Worm (Caenorhabditis elegans) whole organism, late embryonic: ENCODE results near the gene Y39F10A.1.

ENCODE experiments used
- C08G9.2 ChIP-seq: sonication (generic microtip); optimal IDR thresholded peaks from 2 replicates; lab custom pipeline; 2016; ENCODE audit warnings: mild to moderate bottlenecking, missing genetic modification characterization, moderate library complexity, missing compliant biosample characterization
- C38D4.7 ChIP-seq: fragments of 200-800 bp; sonication (Bioruptor generic); optimal IDR thresholded peaks from 2 replicates; lab custom pipeline; 2018; ENCODE audit warnings: mild to moderate bottlenecking, missing genetic modification characterization, moderate library complexity, missing compliant biosample characterization
- K02D7.2 ChIP-seq: sonication (generic microtip); optimal IDR thresholded peaks from 2 replicates; lab custom pipeline; 2017; ENCODE audit warnings: mild to moderate bottlenecking, missing genetic modification characterization, missing compliant biosample characterization
- Y22D7AL.16 ChIP-seq: sonication (generic microtip); optimal IDR thresholded peaks from 2 replicates; lab custom pipeline; 2016; ENCODE audit warnings: missing genetic modification characterization, missing compliant biosample characterization
- ceh-18 ChIP-seq: sonication (generic microtip); optimal IDR thresholded peaks from 2 replicates; lab custom pipeline; 2016; ENCODE audit warnings: missing genetic modification characterization, missing compliant biosample characterization
- ceh-19 ChIP-seq: fragments of 200-800 bp; sonication (Bioruptor generic); optimal IDR thresholded peaks from 2 replicates; lab custom pipeline; 2018; ENCODE audit warnings: mild to moderate bottlenecking, missing genetic modification characterization, missing compliant biosample characterization
- ceh-2 ChIP-seq: sonication (generic microtip); optimal IDR thresholded peaks from 2 replicates; lab custom pipeline; 2016; ENCODE audit warnings: missing genotype, missing genetic modification characterization, missing compliant biosample characterization
- ceh-24 ChIP-seq: sonication (generic microtip); optimal IDR thresholded peaks from 2 replicates; lab custom pipeline; 2016; ENCODE audit warnings: mild to moderate bottlenecking, missing genetic modification characterization, missing compliant biosample characterization
- ceh-34 ChIP-seq: sonication (generic microtip); optimal IDR thresholded peaks from 2 replicates; lab custom pipeline; 2016; ENCODE audit warnings: mild to moderate bottlenecking, missing genetic modification characterization, missing compliant biosample characterization
- ceh-45 ChIP-seq: fragments of 200-800 bp; sonication (Bioruptor generic); IDR thresholded peaks from 2 replicates; pipeline ENCODE4 v1.3.6; 2022; ENCODE audit warnings: missing genetic modification reagents, missing genetic modification characterization, missing compliant biosample characterization
- ceh-48 ChIP-seq: sonication (generic microtip); optimal IDR thresholded peaks from 2 replicates; lab custom pipeline; 2016; ENCODE audit warnings: missing genetic modification characterization, inconsistent platforms, missing compliant biosample characterization
- ceh-6 ChIP-seq: fragments of 200-800 bp; sonication (Bioruptor generic); optimal IDR thresholded peaks from 2 replicates; lab custom pipeline; 2018; ENCODE audit warnings: mild to moderate bottlenecking, missing genetic modification characterization, missing compliant biosample characterization
- ceh-9 ChIP-seq: sonication (generic microtip); optimal IDR thresholded peaks from 2 replicates; lab custom pipeline; 2016; ENCODE audit warnings: mild to moderate bottlenecking, missing genetic modification characterization, inconsistent platforms, missing compliant biosample characterization
- dve-1 ChIP-seq: sonication (generic microtip); optimal IDR thresholded peaks from 2 replicates; lab custom pipeline; 2017; ENCODE audit warnings: antibody characterized with exemption, mild to moderate bottlenecking, missing genetic modification characterization, missing compliant biosample characterization
- elt-2 ChIP-seq: sonication (generic microtip); optimal IDR thresholded peaks from 2 replicates; lab custom pipeline; 2016; ENCODE audit warnings: missing genetic modification reagents, missing genetic modification characterization, missing compliant biosample characterization
- elt-4 ChIP-seq: sonication (generic microtip); optimal IDR thresholded peaks from 2 replicates; lab custom pipeline; 2016; ENCODE audit warnings: missing genetic modification characterization, missing compliant biosample characterization
- ets-4 ChIP-seq: sonication (generic microtip); optimal IDR thresholded peaks from 2 replicates; lab custom pipeline; 2016; ENCODE audit warnings: missing genetic modification characterization, missing compliant biosample characterization
- fkh-10 ChIP-seq: fragments of 150-350 bp; optimal IDR thresholded peaks from 2 replicates; lab custom pipeline; 2014; ENCODE audit warnings: missing biosample characterization, missing genetic modification reagents, missing genetic modification characterization
- gmeb-2 ChIP-seq: sonication (generic microtip); optimal IDR thresholded peaks from 2 replicates; lab custom pipeline; 2016; ENCODE audit warnings: missing genetic modification characterization, inconsistent platforms, missing compliant biosample characterization
- hlh-13 ChIP-seq: fragments of 200-800 bp; sonication (Bioruptor generic); optimal IDR thresholded peaks from 2 replicates; lab custom pipeline; 2018; ENCODE audit warnings: mild to moderate bottlenecking, missing genetic modification characterization, missing compliant biosample characterization
- hlh-15 ChIP-seq: sonication (generic microtip); optimal IDR thresholded peaks from 2 replicates; lab custom pipeline; 2016; ENCODE audit warnings: missing genetic modification characterization, missing compliant biosample characterization
- hlh-8 ChIP-seq: sonication (generic microtip); optimal IDR thresholded peaks from 2 replicates; lab custom pipeline; 2016; ENCODE audit warnings: missing genotype, missing genetic modification characterization, missing compliant biosample characterization
- lin-11 ChIP-seq: fragments of 200-800 bp; sonication (Bioruptor generic); optimal IDR thresholded peaks from 2 replicates; lab custom pipeline; 2018; ENCODE audit warnings: mild to moderate bottlenecking, missing genetic modification characterization, missing compliant biosample characterization
- madf-2 ChIP-seq: sonication (generic microtip); optimal IDR thresholded peaks from 2 replicates; lab custom pipeline; 2017; ENCODE audit warnings: missing genetic modification characterization, missing compliant biosample characterization
- mec-3 ChIP-seq: sonication (generic microtip); optimal IDR thresholded peaks from 2 replicates; lab custom pipeline; 2016; ENCODE audit warnings: borderline replicate concordance, missing genetic modification characterization, missing compliant biosample characterization
- npax-4 ChIP-seq: sonication (generic microtip); optimal IDR thresholded peaks from 2 replicates; lab custom pipeline; 2016; ENCODE audit warnings: missing genetic modification characterization, missing compliant biosample characterization
- odd-2 ChIP-seq: sonication (generic microtip); optimal IDR thresholded peaks from 2 replicates; lab custom pipeline; 2017; ENCODE audit warnings: antibody characterized with exemption, mild to moderate bottlenecking, missing genetic modification characterization, missing compliant biosample characterization
- pax-1 ChIP-seq: fragments of 150-350 bp; optimal IDR thresholded peaks from 2 replicates; lab custom pipeline; 2014; ENCODE audit warnings: missing biosample characterization, missing genetic modification characterization
- pha-2 ChIP-seq: sonication (generic microtip); optimal IDR thresholded peaks from 2 replicates; lab custom pipeline; 2017; ENCODE audit warnings: mild to moderate bottlenecking, missing genetic modification characterization, missing compliant biosample characterization
- pha-4 ChIP-seq: fragments of 150-350 bp; optimal IDR thresholded peaks from 2 replicates; lab custom pipeline; 2018; ENCODE audit warnings: missing biosample characterization, missing genetic modification reagents, missing genetic modification characterization
- pqm-1 ChIP-seq: sonication (generic microtip); optimal IDR thresholded peaks from 2 replicates; lab custom pipeline; 2016; ENCODE audit warnings: missing genetic modification characterization, missing compliant biosample characterization
- sdc-2 ChIP-seq: sonication (generic microtip); optimal IDR thresholded peaks from 2 replicates; lab custom pipeline; 2016; ENCODE audit warnings: missing genotype, missing genetic modification characterization, missing compliant biosample characterization
- sox-2 ChIP-seq: fragments of 200-800 bp; sonication (Bioruptor generic); IDR thresholded peaks from 2 replicates; pipeline ENCODE4 v1.3.6; 2022; ENCODE audit warnings: missing genetic modification reagents, missing genetic modification characterization, missing compliant biosample characterization
- tbx-2 ChIP-seq: sonication (generic microtip); optimal IDR thresholded peaks from 2 replicates; lab custom pipeline; 2016; ENCODE audit warnings: missing genetic modification characterization, missing compliant biosample characterization
- tbx-7 ChIP-seq: sonication (generic microtip); optimal IDR thresholded peaks from 2 replicates; lab custom pipeline; 2016; ENCODE audit warnings: missing genotype, missing genetic modification characterization, missing compliant biosample characterization
- ttx-3 ChIP-seq: sonication (generic microtip); optimal IDR thresholded peaks from 2 replicates; lab custom pipeline; 2016; ENCODE audit warnings: missing genetic modification reagents, missing genetic modification characterization, missing compliant biosample characterization
- unc-3 ChIP-seq, 2 experiments: fragments of 200-800 bp in 1 of 2; sonication (Bioruptor generic) in 1 of 2; sonication (generic microtip) in 1 of 2; conservative IDR thresholded peaks in 1 of 2; optimal IDR thresholded peaks in 1 of 2; 2 replicates each; pipeline versions ENCODE4 v1.3.6 to Lab custom; 2016 to 2022; ENCODE audit warnings: missing compliant biosample characterization in 2 of 2, missing genetic modification characterization in 2 of 2, missing genetic modification reagents in 1 of 2
- unc-55 ChIP-seq: sonication (generic microtip); optimal IDR thresholded peaks from 2 replicates; lab custom pipeline; 2017; ENCODE audit warnings: missing biosample characterization, missing genetic modification reagents, missing genetic modification characterization
- unc-86 ChIP-seq: sonication (generic microtip); optimal IDR thresholded peaks from 2 replicates; lab custom pipeline; 2016; ENCODE audit warnings: missing genetic modification characterization, missing compliant biosample characterization

The Y39F10A.1 gene

ce11 chrII:759788-760187 lies 15.3 kb upstream of the Y39F10A.1 start (continued):
- no peak for TF ChIP-seq madf-2 (tag; lab: Kevin White, UChicago)
- no peak for TF ChIP-seq pqm-1 (tag; lab: Kevin White, UChicago)
- TF ChIP-seq mec-3 (tag; lab: Kevin White, UChicago): no peak
- no peak for TF ChIP-seq ets-4 (tag; lab: Kevin White, UChicago)
- no peak for TF ChIP-seq unc-86 (tag; lab: Kevin White, UChicago)
- TF ChIP-seq npax-4 (tag; lab: Kevin White, UChicago): no peak
- no peak for TF ChIP-seq ceh-24 (tag; lab: Kevin White, UChicago)
- no peak for TF ChIP-seq ceh-2 (tag; lab: Kevin White, UChicago)
- TF ChIP-seq sox-2: no peak
- TF ChIP-seq unc-3 (GFP tag; conservative IDR thresholded peaks at IDR 0.05; lab: Robert Waterston, UW): 0 out of 2 replicates have a peak, but pooled peaks have one; percentile 10
- TF ChIP-seq unc-3 (tag; optimal IDR thresholded peaks at IDR 0.05; lab: Kevin White, UChicago): no peak
- TF ChIP-seq hlh-8 (tag; lab: Kevin White, UChicago): no peak
- TF ChIP-seq ceh-48 (tag; lab: Kevin White, UChicago): no peak
- TF ChIP-seq ttx-3 (tag; lab: Kevin White, UChicago): no peak
- TF ChIP-seq C38D4.7 (GFP tag; lab: Kevin White, UChicago): no peak
- no peak for TF ChIP-seq K02D7.2
- no peak for TF ChIP-seq unc-55 (GFP tag; lab: Kevin White, UChicago)
- no peak for TF ChIP-seq pha-4 (tag; lab: Kevin White, UChicago)
- TF ChIP-seq Y22D7AL.16 (tag; lab: Kevin White, UChicago): no peak
- no peak for TF ChIP-seq tbx-2 (tag; lab: Kevin White, UChicago)
- TF ChIP-seq pha-2 (tag; lab: Kevin White, UChicago): no peak
- TF ChIP-seq hlh-15 (tag; lab: Kevin White, UChicago): no peak
- no peak for TF ChIP-seq elt-2
- no peak for TF ChIP-seq tbx-7
- peak; percentile 58 for TF ChIP-seq ceh-18 (tag; lab: Kevin White, UChicago)
- TF ChIP-seq C08G9.2 (tag; lab: Kevin White, UChicago): no peak
- TF ChIP-seq gmeb-2 (tag; lab: Kevin White, UChicago): no peak
- no peak for TF ChIP-seq ceh-45 (GFP tag; lab: Robert Waterston, UW)

DNA sequence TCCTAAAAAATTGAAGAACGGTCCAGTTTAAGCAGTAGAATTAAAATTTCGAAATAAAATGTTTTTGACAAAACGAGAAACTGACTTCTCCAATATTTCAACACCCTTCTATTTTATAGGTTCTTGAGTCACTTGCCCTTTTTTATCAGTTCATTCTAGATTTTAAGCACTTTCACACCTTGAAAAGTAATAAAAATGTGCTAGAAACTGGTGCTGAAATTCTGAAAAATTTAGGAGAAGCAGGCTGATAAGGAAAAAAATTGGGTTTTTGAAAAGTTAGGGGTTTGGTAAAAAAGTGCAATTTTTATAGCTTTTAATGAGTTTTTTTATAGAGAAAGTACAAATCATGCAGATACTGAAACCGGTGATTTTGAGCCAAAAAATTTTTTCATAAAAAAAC lies 14.9 kb upstream of the Y39F10A.1 start:
- TF ChIP-seq ceh-34 (tag; lab: Kevin White, UChicago) (no peak), lin-11 (tag; lab: Kevin White, UChicago) (no peak), ttx-3 (tag; lab: Kevin White, UChicago) (no peak), elt-4 (tag; lab: Kevin White, UChicago) (no peak), odd-2 (no peak), ceh-9 (tag; lab: Kevin White, UChicago) (no peak), npax-4 (tag; lab: Kevin White, UChicago) (no peak), ceh-19 (GFP tag; lab: Kevin White, UChicago) (no peak), pax-1 (tag; lab: Kevin White, UChicago) (no peak), ceh-6 (GFP tag; lab: Kevin White, UChicago) (no peak), fkh-10 (GFP tag; lab: Kevin White, UChicago) (no peak), ceh-18 (tag; lab: Kevin White, UChicago) (no peak), C38D4.7 (GFP tag; lab: Kevin White, UChicago) (no peak), elt-2 (no peak), sdc-2 (tag; lab: Kevin White, UChicago) (no peak), unc-55 (GFP tag; lab: Kevin White, UChicago) (no peak), unc-86 (tag; lab: Kevin White, UChicago) (no peak), hlh-13 (no peak), ceh-24 (tag; lab: Kevin White, UChicago) (no peak), dve-1 (tag; lab: Kevin White, UChicago) (no peak)
